Worm (Caenorhabditis elegans) whole organism, L1 larva: ENCODE measurements around the gene K06G5.3.

Experiments used
- jun-1 ChIP-seq: fragments of 150-350 bp; optimal IDR thresholded peaks from 2 replicates; lab custom pipeline; 2014; ENCODE audit warnings: missing biosample characterization, missing genetic modification reagents, missing genetic modification characterization
- lin-15B ChIP-seq: fragments of 150-350 bp; sonication (generic microtip); optimal IDR thresholded peaks from 3 replicates; lab custom pipeline; 2014; ENCODE audit warnings: missing biosample characterization, missing genetic modification characterization
- lin-39 ChIP-seq: fragments of 150-350 bp; optimal IDR thresholded peaks from 2 replicates; lab custom pipeline; 2014; ENCODE audit warnings: missing biosample characterization, missing genetic modification reagents, missing genetic modification characterization
- mdl-1 ChIP-seq, 2 experiments: fragments of 150-350 bp; optimal IDR thresholded peaks; 2 replicates each; lab custom pipeline; 2014 to 2017; ENCODE audit warnings: missing biosample characterization in 2 of 2, missing genetic modification characterization in 2 of 2, inconsistent platforms in 1 of 2
- mep-1 ChIP-seq: fragments of 150-350 bp; optimal IDR thresholded peaks from 2 replicates; lab custom pipeline; 2014; ENCODE audit warnings: missing biosample characterization, missing genetic modification characterization
- nhr-12 ChIP-seq: sonication (generic microtip); optimal IDR thresholded peaks from 2 replicates; lab custom pipeline; 2017; ENCODE audit warnings: missing biosample characterization, missing genetic modification characterization
- pqm-1 ChIP-seq: sonication (generic microtip); optimal IDR thresholded peaks from 3 replicates; lab custom pipeline; 2017; ENCODE audit warnings: missing biosample characterization, missing genetic modification characterization
- snpc-4 ChIP-seq: fragments of 150-350 bp; optimal IDR thresholded peaks from 2 replicates; lab custom pipeline; 2014; ENCODE audit warnings: missing biosample characterization, missing genetic modification characterization
- sox-4 ChIP-seq: sonication (generic microtip); optimal IDR thresholded peaks from 2 replicates; lab custom pipeline; 2016; ENCODE audit warnings: missing genetic modification characterization, missing compliant biosample characterization
- unc-130 ChIP-seq: fragments of 150-350 bp; optimal IDR thresholded peaks from 2 replicates; lab custom pipeline; 2017; ENCODE audit warnings: missing biosample characterization, missing genetic modification characterization, inconsistent platforms
- unc-30 ChIP-seq: sonication (generic microtip); optimal IDR thresholded peaks from 2 replicates; lab custom pipeline; 2017; ENCODE audit warnings: missing biosample characterization, missing genetic modification characterization
- zag-1 ChIP-seq: fragments of 150-350 bp; optimal IDR thresholded peaks from 2 replicates; lab custom pipeline; 2014; ENCODE audit warnings: missing biosample characterization, missing genetic modification characterization

ce11 chrX:14223156-14223555 is at the start of gene K06G5.3:
- TF ChIP-seq lin-15B: no peak
- no peak for TF ChIP-seq mdl-1 (tag; optimal IDR thresholded peaks at IDR 0.05; lab: Kevin White, UChicago)
- no peak for TF ChIP-seq unc-130
- no peak for TF ChIP-seq jun-1 (tag; lab: Kevin White, UChicago)
- TF ChIP-seq snpc-4 (tag; lab: Kevin White, UChicago): no peak
- no peak for TF ChIP-seq sox-4
- TF ChIP-seq pqm-1 (tag; lab: Kevin White, UChicago): no peak
- no peak for TF ChIP-seq mep-1
- TF ChIP-seq unc-30 (tag; lab: Kevin White, UChicago): no peak
- TF ChIP-seq nhr-12 (tag; lab: Kevin White, UChicago): no peak
- no peak for TF ChIP-seq lin-39
- TF ChIP-seq zag-1 (tag; lab: Kevin White, UChicago): no peak
